Worm (Caenorhabditis elegans) whole organism, L4/young adult: ENCODE data around the gene B0507.5.

Experiments used
- W03F9.2 ChIP-seq: fragments of 150-350 bp; optimal IDR thresholded peaks from 2 replicates; lab custom pipeline; 2014; ENCODE audit warnings: missing biosample characterization, missing genetic modification characterization
- dao-5 ChIP-seq: sonication (generic microtip); optimal IDR thresholded peaks from 2 replicates; lab custom pipeline; 2016; ENCODE audit warnings: missing genotype, missing genetic modification characterization, moderate library complexity, missing compliant biosample characterization
- him-1 ChIP-seq: sonication (generic microtip); optimal IDR thresholded peaks from 2 replicates; lab custom pipeline; 2016; ENCODE audit warnings: missing genotype, missing genetic modification reagents, missing genetic modification characterization, missing compliant biosample characterization

DNA sequence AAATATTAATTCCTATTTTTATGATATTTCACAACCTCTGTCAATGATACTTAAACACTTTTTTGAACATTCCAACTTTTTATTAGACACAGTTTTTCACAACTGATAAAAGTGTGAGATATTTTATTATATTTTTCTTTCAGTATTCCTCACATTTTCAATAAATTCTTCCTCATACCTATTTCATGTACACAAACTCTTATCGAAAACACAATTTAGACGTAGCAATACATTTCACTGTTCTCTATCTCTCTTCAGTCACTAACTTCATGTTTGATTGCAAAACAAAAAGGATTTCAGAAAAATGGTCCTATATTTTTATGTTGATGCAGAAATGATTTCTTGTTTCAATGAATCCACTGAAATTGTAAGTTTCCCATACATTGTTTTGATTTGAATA, 7.6 kb upstream of the B0507.5 start, which contains the start of gene B0507.6:
- no peak for TF ChIP-seq W03F9.2 (tag; lab: Kevin White, UChicago)
- no peak for TF ChIP-seq dao-5 (tag; lab: Kevin White, UChicago)
- TF ChIP-seq him-1 (tag; lab: Kevin White, UChicago): no peak
